Fruit fly (Drosophila melanogaster) whole organism, prepupa: Measurements from ENCODE around the gene CG31109.

Experiments
- CG1621 ChIP-seq: fragments of 200-800 bp; sonication (Bioruptor generic); optimal IDR thresholded peaks from 3 replicates; lab custom pipeline; 2018; ENCODE audit warnings: missing biosample characterization, mild to moderate bottlenecking, missing genetic modification characterization
- Hr39 ChIP-seq: fragments of 200-800 bp; sonication (Bioruptor generic); optimal IDR thresholded peaks from 2 replicates; lab custom pipeline; 2016; ENCODE audit warnings: missing biosample characterization, missing genetic modification characterization
- Sox15 ChIP-seq: fragments of 200-800 bp; sonication (Bioruptor generic); optimal IDR thresholded peaks from 3 replicates; lab custom pipeline; 2016; ENCODE audit warnings: missing biosample characterization, missing genetic modification characterization
- spab ChIP-seq: fragments of 200-800 bp; sonication (Bioruptor generic); optimal IDR thresholded peaks from 2 replicates; lab custom pipeline; 2017; ENCODE audit warnings: missing biosample characterization, mild to moderate bottlenecking, missing genetic modification characterization, missing genetic modification reagents

dm6 chr3R:25078665-25079064 is 24.2 kb upstream of the CG31109 start:
- TF ChIP-seq Hr39 (GFP tag; lab: Kevin White, UChicago) (no peak), spab (no peak), CG1621 (tag; lab: Kevin White, UChicago) (no peak), Sox15 (GFP tag; lab: Kevin White, UChicago) (no peak)
